Worm (Caenorhabditis elegans) whole organism, L4/young adult: Measurements from ENCODE around the gene F55H2.5.

ENCODE experiments used
- W03F9.2 ChIP-seq: fragments of 150-350 bp; optimal IDR thresholded peaks from 2 replicates; lab custom pipeline; 2014; ENCODE audit warnings: missing biosample characterization, missing genetic modification characterization
- dao-5 ChIP-seq: sonication (generic microtip); optimal IDR thresholded peaks from 2 replicates; lab custom pipeline; 2016; ENCODE audit warnings: missing genotype, missing genetic modification characterization, moderate library complexity, missing compliant biosample characterization
- him-1 ChIP-seq: sonication (generic microtip); optimal IDR thresholded peaks from 2 replicates; lab custom pipeline; 2016; ENCODE audit warnings: missing genotype, missing genetic modification reagents, missing genetic modification characterization, missing compliant biosample characterization

ce11 chrIII:9504347-9504746, 6.9 kb upstream of the F55H2.5 start:
- TF ChIP-seq W03F9.2 (tag; lab: Kevin White, UChicago) = no peak
- no peak for TF ChIP-seq him-1 (tag; lab: Kevin White, UChicago)
- TF ChIP-seq dao-5 = no peak
